Worm (Caenorhabditis elegans): ENCODE measurements around the gene F56D2.3.

The F56D2.3 gene

DNA sequence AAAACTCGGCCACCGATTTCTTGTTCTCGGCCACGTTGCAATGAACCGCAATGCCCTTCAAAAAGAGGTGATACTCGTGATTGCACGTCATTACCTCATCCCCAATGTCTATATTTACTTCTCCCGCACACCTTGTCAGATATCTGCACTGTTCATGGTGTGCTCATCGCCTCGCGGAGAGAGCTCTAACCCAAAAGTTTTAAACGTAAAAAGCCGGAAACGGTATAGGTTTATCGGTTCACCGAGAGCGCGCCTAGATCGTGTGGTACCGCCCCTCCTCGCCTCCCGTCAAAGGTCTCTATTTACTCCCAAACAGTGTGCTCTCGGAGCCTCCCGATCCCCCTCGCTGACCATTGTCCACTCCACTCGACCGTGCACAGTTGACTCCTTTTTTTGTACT, at the start of gene F56D2.3:
Gene F56D2.3, plus strand, starts transcription at position 301 of the 400 bp plus-strand sequence.
- TF ChIP-seq unc-62 (GFP tag; optimal IDR thresholded peaks at IDR 0.05): no peak

ce11 chrIII:5541777-5542176, 43.0 kb upstream of the F56D2.3 start:
- TF ChIP-seq unc-62 (GFP tag; optimal IDR thresholded peaks at IDR 0.05): no peak

DNA sequence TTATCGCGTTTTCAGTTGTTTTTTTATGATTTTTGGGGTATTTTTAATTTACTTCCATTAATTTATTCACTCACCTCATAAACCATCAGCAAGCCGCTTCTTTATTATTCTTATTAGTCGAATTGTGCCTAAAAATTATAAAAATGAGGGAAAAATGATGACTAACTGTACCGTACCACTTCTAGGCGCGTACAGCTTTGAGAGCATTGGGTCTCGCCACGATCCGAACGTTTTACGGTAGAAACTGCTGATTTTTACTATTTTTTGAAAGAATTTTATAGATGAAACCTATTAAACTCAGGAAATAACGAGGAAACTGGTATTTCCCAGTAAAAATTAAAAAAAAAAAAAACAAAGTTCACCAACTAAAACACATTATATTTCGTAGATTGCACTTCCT, 41.7 kb upstream of the F56D2.3 start, which contains the start of gene D1044.6:
Gene D1044.6, minus strand, starts transcription at position 128 of the 400 bp plus-strand sequence.
- no peak for TF ChIP-seq unc-62 (GFP tag; optimal IDR thresholded peaks at IDR 0.05)

- no peak for TF ChIP-seq unc-62 (GFP tag; optimal IDR thresholded peaks at IDR 0.05)
Measured at ce11 chrIII:5543727-5544345, 40.9 kb upstream of the F56D2.3 start, which contains the start of gene D1044.1. Gene D1044.1 (plus strand): TSS chrIII:5544295.

DNA sequence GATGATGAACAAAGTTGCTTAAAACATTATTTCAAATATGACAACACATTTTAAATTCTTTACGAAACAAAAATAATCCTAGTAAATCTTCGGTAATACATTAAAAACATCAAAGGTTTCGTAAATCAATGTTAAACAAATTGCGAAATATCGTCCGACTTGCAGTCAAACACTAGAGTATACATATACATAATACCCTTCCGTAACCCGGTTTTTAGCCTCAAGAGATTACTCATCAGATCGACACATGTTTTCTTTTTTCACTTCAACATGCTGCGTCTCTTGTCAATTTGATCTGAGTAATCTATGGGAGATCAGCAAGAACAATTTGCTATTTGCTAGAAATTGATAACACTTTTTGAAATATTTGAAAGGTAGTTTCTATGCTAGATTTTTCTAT, 38.4 kb upstream of the F56D2.3 start:
- no peak for TF ChIP-seq unc-62 (GFP tag; optimal IDR thresholded peaks at IDR 0.05)

DNA sequence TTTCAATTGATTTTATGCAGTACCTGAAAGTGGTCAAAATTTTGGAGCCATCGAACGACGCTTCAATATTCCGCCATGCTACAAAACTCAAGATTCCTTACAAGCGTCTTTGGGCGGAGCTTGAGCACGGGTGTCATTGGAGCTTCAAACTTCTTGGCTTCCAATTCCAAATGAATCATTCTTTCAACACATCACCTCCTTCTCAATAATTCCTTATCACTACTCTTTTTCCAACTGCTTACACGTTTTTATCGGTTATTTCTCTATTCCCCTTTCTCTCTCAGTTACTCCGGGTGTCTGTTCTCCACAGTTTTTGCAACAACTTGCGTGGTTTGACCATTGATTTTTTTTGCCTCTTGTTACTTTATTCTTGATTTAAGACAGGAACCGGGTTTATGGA, 38.0 kb upstream of the F56D2.3 start, which contains the start of gene F09F7.5:
Gene F09F7.5, plus strand, starts transcription at position 258 of the 400 bp plus-strand sequence.
- no peak for TF ChIP-seq unc-62 (GFP tag; optimal IDR thresholded peaks at IDR 0.05)

- TF ChIP-seq unc-62 (GFP tag; optimal IDR thresholded peaks at IDR 0.05): no peak
Measured at ce11 chrIII:5550193-5550592, 34.6 kb upstream of the F56D2.3 start.

DNA sequence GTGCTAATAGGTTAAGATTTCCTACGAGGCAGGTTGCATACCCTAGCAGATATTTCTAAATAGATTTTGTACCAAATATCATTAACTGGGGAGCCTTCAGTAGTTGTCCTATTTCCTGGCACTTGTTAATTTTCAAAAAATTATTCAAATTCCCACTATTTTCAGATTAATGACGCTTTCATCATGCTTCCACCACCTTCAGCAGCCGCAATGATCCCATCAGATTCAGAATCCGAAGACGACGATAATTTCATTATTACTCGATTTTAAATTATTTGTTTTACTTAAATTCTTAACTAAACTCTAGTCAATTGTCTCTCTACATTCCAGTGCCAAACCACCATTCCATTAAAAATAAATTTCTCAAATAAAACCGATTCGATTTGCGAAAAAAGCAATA, 33.9 kb upstream of the F56D2.3 start:
- TF ChIP-seq unc-62 (GFP tag; optimal IDR thresholded peaks at IDR 0.05): no peak

ce11 chrIII:5552072-5552667, 32.6 kb upstream of the F56D2.3 start, which contains the start of gene F09F7.6:
Gene F09F7.6 (minus strand): TSS chrIII:5552135.
- no peak for TF ChIP-seq unc-62 (GFP tag; optimal IDR thresholded peaks at IDR 0.05)

ce11 chrIII:5553098-5553497, 31.6 kb upstream of the F56D2.3 start:
- no peak for TF ChIP-seq unc-62 (GFP tag; optimal IDR thresholded peaks at IDR 0.05)

DNA sequence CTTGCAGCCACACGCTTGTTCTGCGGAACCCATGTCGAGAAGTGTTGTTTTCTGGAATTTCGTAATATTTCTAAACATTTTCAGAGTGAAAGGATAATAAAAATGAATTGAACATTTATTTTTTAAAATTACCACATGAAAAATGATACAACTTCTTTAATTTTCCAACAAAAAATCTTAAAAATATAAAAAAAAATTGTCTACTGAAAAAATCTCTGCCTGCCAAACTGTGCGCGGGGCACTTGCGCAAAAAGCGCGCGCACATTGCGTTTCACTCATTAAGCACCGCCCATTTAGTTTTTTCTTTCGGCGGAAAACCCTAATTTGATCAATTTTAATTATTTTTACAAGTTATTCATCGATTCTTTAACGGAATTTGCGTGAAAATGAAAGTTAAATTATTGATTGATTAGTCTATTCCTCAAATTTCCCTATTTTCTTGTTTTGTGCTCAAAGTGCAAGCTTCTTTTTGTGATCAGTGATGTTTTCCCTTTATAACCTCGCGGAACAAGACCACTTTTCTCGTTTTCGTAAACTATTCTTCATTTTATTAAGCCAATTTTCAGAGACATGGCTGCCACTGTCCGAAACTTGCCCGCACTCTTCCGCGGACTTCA, 29.8 kb upstream of the F56D2.3 start, which contains the start of the genes nmad-1 and hach-1:
Gene nmad-1, minus strand, starts transcription at position 51 of the 617 bp plus-strand sequence.
Gene hach-1, plus strand, starts transcription at position 567 of the 617 bp plus-strand sequence.
- no peak for TF ChIP-seq unc-62 (GFP tag; optimal IDR thresholded peaks at IDR 0.05)

DNA sequence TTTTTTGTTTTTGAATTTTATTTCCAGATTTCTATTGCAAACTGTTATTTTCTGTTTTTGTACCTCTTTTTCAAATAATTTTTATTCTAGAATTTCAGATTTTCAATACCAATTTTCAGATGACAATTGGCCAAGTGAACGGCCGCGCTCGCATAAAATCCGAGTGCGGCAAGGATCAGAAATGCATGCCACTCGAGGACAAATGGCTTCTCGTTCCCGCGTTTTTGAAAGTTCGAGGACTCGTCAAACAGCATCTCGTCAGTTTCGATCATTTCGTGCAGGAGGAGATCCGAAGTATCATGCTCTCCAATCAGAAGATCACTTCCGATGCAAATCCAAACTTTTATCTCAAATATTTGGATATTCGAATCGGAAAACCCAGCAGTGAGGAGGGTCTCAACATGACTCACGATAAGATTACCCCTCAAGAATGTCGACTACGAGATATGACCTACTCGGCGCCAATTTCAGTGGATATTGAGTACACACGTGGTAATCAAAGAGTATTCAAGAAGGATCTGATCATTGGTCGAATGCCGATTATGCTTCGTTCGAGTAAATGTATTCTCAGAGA, 27.4 kb upstream of the F56D2.3 start, which contains the start of gene rpc-2:
Gene rpc-2, plus strand, starts transcription at position 120 of the 574 bp plus-strand sequence.
- TF ChIP-seq unc-62 (GFP tag; optimal IDR thresholded peaks at IDR 0.05): no peak

DNA sequence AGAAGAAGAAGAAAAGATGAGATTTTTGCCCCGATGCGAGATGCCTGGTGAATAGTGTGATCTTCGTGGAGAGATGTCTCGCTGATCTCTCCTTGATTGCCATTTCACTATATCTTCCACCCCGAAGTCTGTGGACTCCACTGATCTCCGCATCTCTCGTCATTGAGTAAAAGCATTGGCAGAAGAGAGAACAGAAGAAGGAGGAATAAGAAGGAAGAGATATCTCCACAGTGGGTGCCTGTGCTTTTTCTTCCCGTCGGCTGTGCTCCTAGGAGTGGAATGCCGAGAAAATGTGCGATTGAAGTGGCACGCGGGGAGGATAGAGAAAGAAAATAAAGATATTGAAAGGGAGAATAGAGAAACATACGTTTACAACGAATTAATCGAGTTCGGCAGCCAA, 21.1 kb upstream of the F56D2.3 start:
- no peak for TF ChIP-seq unc-62 (GFP tag; optimal IDR thresholded peaks at IDR 0.05)

DNA sequence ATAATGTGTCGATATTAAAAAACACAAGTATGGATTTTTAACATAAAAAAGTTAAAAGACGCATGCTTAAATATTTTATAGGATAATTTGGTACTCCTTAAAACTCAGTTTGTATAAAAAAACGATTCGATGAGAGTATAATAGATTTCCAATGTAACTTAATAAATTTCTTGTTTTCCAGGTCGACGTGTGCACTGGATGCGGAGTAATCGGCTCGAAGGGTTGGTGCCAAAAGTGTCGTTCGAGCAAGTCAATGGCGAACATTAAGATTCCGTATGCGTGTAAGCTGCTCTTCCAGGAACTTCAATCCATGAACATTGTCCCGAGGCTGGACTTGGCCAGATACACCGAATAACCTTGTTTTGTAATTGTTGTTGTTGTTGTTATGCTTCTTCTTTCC, 20.4 kb upstream of the F56D2.3 start:
- TF ChIP-seq unc-62 (GFP tag; optimal IDR thresholded peaks at IDR 0.05): no peak

DNA sequence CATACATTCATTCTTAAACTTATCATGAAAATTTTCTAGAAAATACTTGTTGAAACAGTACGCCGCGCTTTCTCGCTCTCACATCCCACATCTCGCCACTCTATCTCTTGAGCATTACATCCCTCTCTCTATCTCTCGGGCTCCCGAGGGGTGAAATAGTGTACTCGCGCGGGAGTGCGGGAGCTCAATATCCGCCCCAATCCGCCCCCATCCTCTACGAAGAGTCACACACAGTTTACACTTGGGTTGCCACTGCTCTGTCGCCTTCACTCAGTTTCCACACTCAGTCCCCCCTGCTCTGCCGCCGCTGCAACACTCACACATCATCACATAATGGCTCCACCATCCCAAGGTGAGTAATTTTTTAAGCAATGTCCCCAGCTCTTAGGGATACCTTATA, 19.9 kb upstream of the F56D2.3 start, which contains the start of gene mlc-3:
Gene mlc-3, plus strand, starts transcription at position 227 of the 400 bp plus-strand sequence.
- no peak for TF ChIP-seq unc-62 (GFP tag; optimal IDR thresholded peaks at IDR 0.05)

DNA sequence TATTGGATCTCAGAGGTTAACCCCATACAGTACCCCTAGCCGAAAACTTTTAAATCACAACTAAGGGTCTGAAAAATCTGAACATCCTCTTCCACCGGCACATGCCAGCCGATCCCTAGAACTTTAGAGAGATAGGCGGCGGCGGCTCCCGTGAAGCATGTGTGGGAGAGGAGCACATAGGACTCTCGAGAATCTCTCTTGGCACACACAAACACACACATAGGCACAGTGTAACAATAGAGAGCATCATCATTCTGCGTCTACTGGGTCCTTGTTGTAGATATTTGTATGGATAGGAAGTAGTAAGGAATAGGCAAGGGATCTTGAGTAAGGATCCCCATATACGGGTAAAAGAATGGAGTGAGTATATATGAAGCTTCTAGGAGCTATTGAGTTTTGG, 19.0 kb upstream of the F56D2.3 start:
- TF ChIP-seq unc-62 (GFP tag; optimal IDR thresholded peaks at IDR 0.05): no peak

Data from whole organism, dauer.